Worm (Caenorhabditis elegans) whole organism, L4 larva: ENCODE data around the gene F56B3.2.

Experiments
- R02D3.7 ChIP-seq: fragments of 150-350 bp; sonication (generic microtip); optimal IDR thresholded peaks from 3 replicates; lab custom pipeline; 2014; ENCODE audit warnings: missing biosample characterization, missing genetic modification characterization
- aly-2 ChIP-seq: sonication (generic microtip); optimal IDR thresholded peaks from 2 replicates; lab custom pipeline; 2018; ENCODE audit warnings: missing biosample characterization, missing genetic modification characterization
- ceh-82 ChIP-seq: sonication (generic microtip); optimal IDR thresholded peaks from 2 replicates; lab custom pipeline; 2017; ENCODE audit warnings: missing biosample characterization, missing genetic modification characterization
- dpl-1 ChIP-seq: fragments of 150-350 bp; optimal IDR thresholded peaks from 2 replicates; lab custom pipeline; 2014; ENCODE audit warnings: missing biosample characterization, missing genetic modification reagents, missing genetic modification characterization
- egl-27 ChIP-seq: sonication (generic microtip); optimal IDR thresholded peaks from 3 replicates; lab custom pipeline; 2017; ENCODE audit warnings: missing biosample characterization, missing genetic modification reagents, missing genetic modification characterization
- nhr-77 ChIP-seq: fragments of 150-350 bp; optimal IDR thresholded peaks from 2 replicates; lab custom pipeline; 2014; ENCODE audit warnings: missing biosample characterization, missing genetic modification characterization
- pha-4 ChIP-seq, 2 experiments: fragments of 150-350 bp in 1 of 2; fragments of 200-800 bp in 1 of 2; sonication (Bioruptor generic) in 1 of 2; IDR thresholded peaks in 1 of 2; optimal IDR thresholded peaks in 1 of 2; 2 replicates each; pipeline versions ENCODE4 v1.3.6 to Lab custom; 2014 to 2022; ENCODE audit warnings: missing genetic modification characterization in 2 of 2, missing genetic modification reagents in 2 of 2, missing biosample characterization in 1 of 2, missing compliant biosample characterization in 1 of 2
- skn-1 ChIP-seq: fragments of 150-350 bp; optimal IDR thresholded peaks from 2 replicates; lab custom pipeline; 2014; ENCODE audit warnings: missing biosample characterization, missing genetic modification characterization
- unc-130 ChIP-seq: sonication (generic microtip); optimal IDR thresholded peaks from 2 replicates; lab custom pipeline; 2016; ENCODE audit warnings: missing genetic modification reagents, missing genetic modification characterization, missing compliant biosample characterization
- unc-39 ChIP-seq: sonication (generic microtip); optimal IDR thresholded peaks from 2 replicates; lab custom pipeline; 2017; ENCODE audit warnings: missing biosample characterization, missing genetic modification characterization
- unc-62 ChIP-seq, 3 experiments: fragments of 150-350 bp in 1 of 3; sonication (generic microtip); optimal IDR thresholded peaks in 2 of 3; peaks in 1 of 3; 1 replicate in 1 of 3; 2 replicates in 2 of 3; lab custom pipeline; 2014 to 2017; ENCODE audit warnings: missing biosample characterization in 3 of 3, missing genetic modification characterization in 3 of 3, missing genetic modification reagents in 3 of 3, missing genotype in 1 of 3
- zag-1 ChIP-seq: fragments of 150-350 bp; optimal IDR thresholded peaks from 2 replicates; lab custom pipeline; 2014; ENCODE audit warnings: missing biosample characterization, missing genetic modification characterization

DNA sequence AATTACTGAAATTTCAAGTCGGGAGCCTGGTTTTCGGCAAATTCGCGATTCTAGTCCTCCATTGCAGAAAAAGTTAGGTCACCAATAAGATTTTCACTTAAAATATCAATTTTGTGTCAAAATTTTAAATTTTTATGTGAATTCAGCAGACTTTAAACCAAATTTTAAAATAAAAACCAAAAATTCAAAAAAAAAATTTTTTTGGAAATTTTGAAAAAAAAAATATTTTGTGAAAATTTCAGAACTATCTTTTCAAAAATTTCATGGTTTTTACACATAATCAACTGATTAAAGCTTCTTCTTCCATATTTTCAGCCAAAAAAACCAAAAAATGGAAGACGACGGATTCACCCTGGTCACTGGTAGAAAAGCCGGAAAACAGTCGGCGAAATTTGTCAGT, 36.4 kb upstream of the F56B3.2 start, which contains the start of gene Y55F3BL.4:
- TF ChIP-seq ceh-82 = no peak
- no peak for TF ChIP-seq unc-130
- TF ChIP-seq unc-39 = no peak
- TF ChIP-seq nhr-77 (tag; lab: Kevin White, UChicago) = no peak
- TF ChIP-seq pha-4 (GFP tag; IDR thresholded peaks at IDR 0.05; lab: Robert Waterston, UW) = no peak
- no peak for TF ChIP-seq pha-4 (tag; optimal IDR thresholded peaks at IDR 0.05; lab: Kevin White, UChicago)
- no peak for TF ChIP-seq aly-2 (tag; lab: Kevin White, UChicago)
- TF ChIP-seq dpl-1 (GFP tag; lab: Kevin White, UChicago) = no peak
- TF ChIP-seq egl-27 = no peak
- no peak for TF ChIP-seq R02D3.7 (tag; lab: Kevin White, UChicago)
- TF ChIP-seq zag-1 = no peak
- TF ChIP-seq unc-62 (GFP tag; optimal IDR thresholded peaks at IDR 0.05 in 1 of 2; lab: Kevin White, UChicago) = peak in 1 of 2 experiments; percentile 36
- TF ChIP-seq unc-62 (tag; optimal IDR thresholded peaks at IDR 0.05; lab: Kevin White, UChicago) = no peak
- TF ChIP-seq skn-1 (tag; lab: Kevin White, UChicago) = no peak
